Fruit fly (Drosophila melanogaster): ENCODE results near the gene CG17816.

CG17816 gene

DNA sequence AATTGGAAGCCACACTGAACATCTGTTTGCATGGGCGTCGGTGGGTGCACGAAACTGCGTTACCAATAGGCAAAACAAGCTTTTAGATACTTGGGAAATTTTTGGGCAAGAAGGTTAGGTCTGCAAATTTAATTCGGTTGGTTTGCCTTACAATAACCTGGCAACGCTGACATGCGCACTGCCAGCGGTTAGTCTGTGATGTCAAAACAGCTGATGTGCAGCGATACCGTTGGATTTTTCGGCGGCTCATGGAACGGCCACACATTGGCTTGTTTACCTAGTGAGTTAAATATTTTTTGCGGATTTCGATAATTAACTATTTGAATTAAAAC lies 292 bp upstream of the CG17816 start, which contains the start of gene ArgRS-m (continued):
- TF ChIP-seq CG16779 (tag; optimal IDR thresholded peaks at IDR 0.05) (no peak), CG11294 (GFP tag; IDR thresholded peaks at IDR 0.05) (peak; percentile 30; the same call in 1 of the 2 replicates), fd59A (GFP tag; optimal IDR thresholded peaks at IDR 0.05) (no peak), achi (GFP tag; optimal IDR thresholded peaks at IDR 0.05) (peak; percentile 59), Smox (GFP tag; optimal IDR thresholded peaks at IDR 0.05) (peak; percentile 60), Ets96B (tag; optimal IDR thresholded peaks at IDR 0.05) (peak; percentile 11), Sox102F (GFP tag; optimal IDR thresholded peaks at IDR 0.05) (peak; percentile 12), ss (GFP tag; optimal IDR thresholded peaks at IDR 0.05) (peak in 1 of 2 experiments; percentile 34), CG31627 (GFP tag; optimal IDR thresholded peaks at IDR 0.05) (peak; percentile 72), CG10631 (GFP tag; optimal IDR thresholded peaks at IDR 0.05) (peak; percentile 71), CG10669 (GFP tag; optimal IDR thresholded peaks at IDR 0.05) (peak; percentile 15), Lpt (GFP tag; optimal IDR thresholded peaks at IDR 0.05) (no peak), fkh (GFP tag; optimal IDR thresholded peaks at IDR 0.05) (peak; percentile 96), OdsH (GFP tag; optimal IDR thresholded peaks at IDR 0.05) (peak; percentile 70), Sox14 (GFP tag; optimal IDR thresholded peaks at IDR 0.05) (peak; percentile 80), Hr39 (GFP tag; optimal IDR thresholded peaks at IDR 0.05) (peak; percentile 75), CG8632 (GFP tag; optimal IDR thresholded peaks at IDR 0.05) (peak; percentile 22), Met (GFP tag; optimal IDR thresholded peaks at IDR 0.05) (peak; percentile 67), Ets21C (GFP tag; optimal IDR thresholded peaks at IDR 0.05) (peak; percentile 41), Eip93F (GFP tag; optimal IDR thresholded peaks at IDR 0.05) (no peak), CG6854 (GFP tag; optimal IDR thresholded peaks at IDR 0.05) (no peak), salr (GFP tag; optimal IDR thresholded peaks at IDR 0.05) (peak in 1 of 2 experiments; percentile 13)

DNA sequence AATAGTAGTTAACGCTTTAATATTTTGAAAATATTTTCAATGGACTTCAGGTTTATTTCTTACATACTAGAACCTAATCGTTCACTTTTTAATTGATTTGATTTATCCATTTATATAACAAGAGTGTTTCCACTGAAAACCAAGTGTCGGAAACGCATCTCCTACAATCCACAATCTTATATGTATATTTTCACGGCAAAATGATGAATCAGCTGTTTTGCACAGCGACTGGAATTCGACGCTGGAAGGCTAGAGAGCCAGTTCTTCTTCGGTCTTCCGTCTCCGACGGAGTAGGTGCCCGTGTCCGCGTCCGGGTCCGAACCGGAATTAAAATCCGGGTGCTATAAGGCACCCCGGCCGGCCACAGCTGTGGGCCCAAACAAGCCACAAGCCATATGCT lies 2.1 kb downstream of the CG17816 start:
- TF ChIP-seq Eip78C (GFP tag) = peak; percentile 22
- TF ChIP-seq CG8119 (GFP tag; IDR thresholded peaks at IDR 0.05) = no peak

DNA sequence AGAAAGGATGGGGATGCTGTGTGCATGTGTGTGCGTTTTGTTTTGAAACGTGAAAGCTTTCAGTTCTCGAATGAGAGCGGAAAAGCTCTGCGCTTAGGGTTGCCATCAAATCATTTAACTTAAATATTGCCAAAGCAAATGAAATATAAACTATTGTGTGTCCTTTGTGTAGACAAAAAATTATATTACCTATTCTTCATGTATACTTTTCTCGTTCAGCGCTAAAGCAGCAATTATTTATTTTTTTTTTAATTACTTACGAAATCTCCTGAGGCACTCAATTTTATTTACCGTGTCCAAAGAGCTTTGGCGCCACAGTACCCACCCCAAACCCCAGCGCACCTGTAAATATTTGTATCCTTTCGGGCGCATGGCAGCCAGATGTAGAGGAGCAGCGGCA lies 65.0 kb downstream of the CG17816 start:
- TF ChIP-seq dsx (GFP tag; optimal IDR thresholded peaks at IDR 0.05; ENCODE audit: poor library complexity, severe bottlenecking) (no peak), ss (GFP tag; optimal IDR thresholded peaks at IDR 0.05) (peak in 1 of 2 experiments; percentile 28), acj6 (GFP tag; optimal IDR thresholded peaks at IDR 0.05) (peak; percentile 18), Eip78C (GFP tag) (peak; percentile 68), CG11762 (GFP tag; optimal IDR thresholded peaks at IDR 0.05; ENCODE audit: insufficient read depth) (no peak), Hr38 (GFP tag; optimal IDR thresholded peaks at IDR 0.05) (no peak), CG6854 (GFP tag; optimal IDR thresholded peaks at IDR 0.05) (no peak), CG8632 (GFP tag; optimal IDR thresholded peaks at IDR 0.05) (no peak), net (GFP tag; optimal IDR thresholded peaks at IDR 0.05) (peak; percentile 4), Ets96B (tag; optimal IDR thresholded peaks at IDR 0.05) (no peak), OdsH (GFP tag; optimal IDR thresholded peaks at IDR 0.05) (peak; percentile 40), achi (GFP tag; optimal IDR thresholded peaks at IDR 0.05) (peak; percentile 6), Ets21C (GFP tag; optimal IDR thresholded peaks at IDR 0.05) (no peak), esn (GFP tag; optimal IDR thresholded peaks at IDR 0.05) (no peak), fd59A (GFP tag; optimal IDR thresholded peaks at IDR 0.05) (peak; percentile 4), dac (GFP tag; optimal IDR thresholded peaks at IDR 0.05) (no peak), Blimp-1 (GFP tag; optimal IDR thresholded peaks at IDR 0.05) (no peak), Sox14 (GFP tag; optimal IDR thresholded peaks at IDR 0.05) (no peak), fd85E (GFP tag; optimal IDR thresholded peaks at IDR 0.05) (no peak), svp (GFP tag) (peak; percentile 50), Gug (GFP tag; IDR thresholded peaks at IDR 0.05) (peak; percentile 28; the same call in 1 of the 2 replicates), CG6163 (GFP tag; IDR thresholded peaks at IDR 0.05) (no peak; the same call in 2 of the 3 replicates), pdm3 (GFP tag; optimal IDR thresholded peaks at IDR 0.05) (peak; percentile 40), CG10631 (GFP tag; optimal IDR thresholded peaks at IDR 0.05) (peak; percentile 40), fkh (GFP tag; optimal IDR thresholded peaks at IDR 0.05) (no peak), spab (GFP tag; optimal IDR thresholded peaks at IDR 0.05) (no peak), Met (GFP tag; optimal IDR thresholded peaks at IDR 0.05) (peak; percentile 14), Smox (GFP tag; optimal IDR thresholded peaks at IDR 0.05) (peak; percentile 28), salr (GFP tag; optimal IDR thresholded peaks at IDR 0.05) (no peak), topi (GFP tag; optimal IDR thresholded peaks at IDR 0.05) (no peak), Sox15 (GFP tag; optimal IDR thresholded peaks at IDR 0.05) (no peak), eg (GFP tag; IDR thresholded peaks at IDR 0.05) (peak; percentile 54; the same call in 2 of the 3 replicates), Hr39 (GFP tag; optimal IDR thresholded peaks at IDR 0.05) (peak; percentile 12), CG31627 (GFP tag; optimal IDR thresholded peaks at IDR 0.05) (peak; percentile 13), CG32006 (GFP tag; optimal IDR thresholded peaks at IDR 0.05) (peak; percentile 53), CG11294 (GFP tag; IDR thresholded peaks at IDR 0.05) (no peak; the same call in 1 of the 2 replicates), CG10669 (GFP tag; optimal IDR thresholded peaks at IDR 0.05) (peak; percentile 22), CG3919 (GFP tag; optimal IDR thresholded peaks at IDR 0.05) (peak; percentile 8), Hr4 (GFP tag; optimal IDR thresholded peaks at IDR 0.05) (peak; percentile 44), CG15336 (GFP tag; IDR thresholded peaks at IDR 0.05) (0 out of 2 replicates have a peak, but pooled peaks have one; percentile 10), CG16779 (tag; optimal IDR thresholded peaks at IDR 0.05) (no peak)
